Worm (Caenorhabditis elegans) whole organism, L3 larva: ENCODE measurements around the gene fut-4.

ENCODE experiments used
- ZK546.5 ChIP-seq: sonication (generic microtip); optimal IDR thresholded peaks from 2 replicates; lab custom pipeline; 2017; ENCODE audit warnings: missing biosample characterization, missing genetic modification characterization
- ama-1 ChIP-seq: fragments of 150-350 bp; optimal IDR thresholded peaks from 2 replicates; lab custom pipeline; 2018
- ceh-16 ChIP-seq: sonication (generic microtip); optimal IDR thresholded peaks from 2 replicates; lab custom pipeline; 2017; ENCODE audit warnings: missing biosample characterization, missing genetic modification characterization
- elt-3 ChIP-seq, 3 experiments: fragments of 150-350 bp in 1 of 3; sonication (generic microtip) in 2 of 3; optimal IDR thresholded peaks; 2 replicates in 2 of 3; 4 replicates in 1 of 3; lab custom pipeline; 2014 to 2017; ENCODE audit warnings: missing biosample characterization in 3 of 3, missing genetic modification characterization in 3 of 3
- pha-4 ChIP-seq: fragments of 150-350 bp; optimal IDR thresholded peaks from 2 replicates; lab custom pipeline; 2014; ENCODE audit warnings: missing biosample characterization, missing genetic modification reagents, missing genetic modification characterization
- sea-2 ChIP-seq: fragments of 150-350 bp; sonication (generic microtip); optimal IDR thresholded peaks from 4 replicates; lab custom pipeline; 2014; ENCODE audit warnings: missing biosample characterization, missing genetic modification reagents, missing genetic modification characterization
- unc-39 ChIP-seq: sonication (generic microtip); optimal IDR thresholded peaks from 4 replicates; lab custom pipeline; 2017; ENCODE audit warnings: missing biosample characterization, missing genetic modification characterization

DNA sequence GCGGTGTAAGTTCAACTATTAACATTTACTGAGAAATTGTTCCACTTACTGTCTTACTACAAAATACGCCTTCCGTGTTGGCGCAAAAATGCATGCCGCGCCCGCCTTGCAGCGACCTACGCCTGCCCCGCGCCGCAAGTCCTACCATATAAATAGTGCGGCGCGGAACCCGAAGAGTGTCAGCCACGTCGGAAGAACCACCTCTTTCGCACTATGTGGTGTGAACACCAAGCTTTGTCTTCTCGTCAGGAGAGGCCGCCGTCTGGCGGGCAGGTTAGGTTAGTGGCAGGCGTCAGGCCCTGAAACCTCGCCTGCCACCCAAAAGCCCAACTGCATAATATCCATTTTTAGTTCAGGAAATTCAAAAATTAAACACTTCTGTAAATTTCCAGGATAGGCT, 43.0 kb upstream of the fut-4 start:
- no peak for TF ChIP-seq unc-39 (tag; lab: Kevin White, UChicago)
- no peak for TF ChIP-seq ceh-16 (tag; lab: Kevin White, UChicago)
- no peak for TF ChIP-seq ZK546.5 (tag; lab: Kevin White, UChicago)
- no peak for TF ChIP-seq sea-2 (GFP tag; lab: Kevin White, UChicago)
- no peak for TF ChIP-seq ama-1 (lab: Kevin White, UChicago)
- TF ChIP-seq pha-4 (tag; lab: Kevin White, UChicago): no peak
- no peak for TF ChIP-seq elt-3 (tag; optimal IDR thresholded peaks at IDR 0.05; lab: Kevin White, UChicago)
